Worm (Caenorhabditis elegans): ENCODE measurements around the gene T07H3.7.

Gene T07H3.7

DNA sequence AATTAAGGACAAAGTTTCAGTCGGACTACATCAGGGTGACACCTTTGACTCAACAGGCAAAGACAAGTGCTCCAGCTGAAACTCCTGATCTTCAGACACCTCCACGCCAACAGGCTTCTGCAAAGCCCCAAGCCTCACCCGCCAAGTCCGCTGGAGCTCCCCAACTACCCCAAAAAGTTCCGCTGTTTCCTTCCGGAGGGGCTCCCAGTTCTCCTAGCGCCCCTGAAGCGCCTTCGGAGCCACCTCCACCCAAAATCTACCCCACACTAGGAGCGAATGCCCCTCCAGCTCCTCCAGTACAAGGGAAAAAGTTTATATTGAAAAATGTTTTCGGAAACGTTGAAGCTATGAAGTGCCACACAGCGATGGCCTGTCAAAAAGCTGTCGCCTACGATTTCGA is 13.3 kb upstream of the T07H3.7 start:
- TF ChIP-seq xnd-1 (tag; optimal IDR thresholded peaks at IDR 0.05) (no peak), unc-62 (GFP tag; optimal IDR thresholded peaks at IDR 0.05) (no peak), egrh-3 (GFP tag; IDR thresholded peaks at IDR 0.05) (peak; percentile 50; the same call in 1 of the 2 replicates), F37B4.10 (GFP tag; IDR thresholded peaks at IDR 0.05) (no peak), F52B5.7 (tag; optimal IDR thresholded peaks at IDR 0.05) (no peak), zfh-2 (GFP tag; conservative IDR thresholded peaks at IDR 0.05) (peak; percentile 69), B0336.3 (GFP tag; IDR thresholded peaks at IDR 0.05) (no peak)

ce11 chrII:1601507-1601906 is 11.8 kb upstream of the T07H3.7 start, which contains the start of gene bath-47:
Gene bath-47, plus strand, starts transcription at chrII:1601811.
- TF ChIP-seq pbrm-1 (GFP tag; IDR thresholded peaks at IDR 0.05) (no peak), egrh-3 (GFP tag; IDR thresholded peaks at IDR 0.05) (no peak), ceh-58 (GFP tag; IDR thresholded peaks at IDR 0.05) (no peak), Y79H2A.3 (GFP tag; conservative IDR thresholded peaks at IDR 0.05) (no peak), bed-2 (GFP tag; IDR thresholded peaks at IDR 0.05) (no peak)

DNA sequence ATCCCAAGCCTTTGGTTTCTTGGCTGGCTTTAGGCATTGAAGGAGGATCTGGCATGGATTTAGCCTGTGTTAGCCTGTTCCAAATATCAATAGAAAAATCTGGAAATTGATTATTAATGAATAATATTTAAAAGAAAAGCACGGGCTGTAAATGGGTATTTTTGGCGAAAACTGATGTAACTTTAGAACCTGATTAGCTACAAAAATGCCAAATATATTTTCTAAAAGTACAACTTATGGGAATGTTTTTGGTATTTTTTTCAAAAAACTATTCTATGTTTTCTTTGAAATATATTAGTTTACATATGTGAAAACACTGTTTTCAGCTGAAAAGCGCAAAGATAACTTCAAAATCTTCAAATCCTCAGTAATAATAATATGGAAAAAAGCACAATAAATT is 10.9 kb upstream of the T07H3.7 start, which contains the start of gene bath-26:
bath-26 (minus strand) TSS at position 101 of the 400 bp plus-strand sequence.
- TF ChIP-seq dpff-1 (tag; optimal IDR thresholded peaks at IDR 0.05) = no peak
- TF ChIP-seq sdz-38 (tag; optimal IDR thresholded peaks at IDR 0.05) = no peak
- no peak for TF ChIP-seq tlf-1 (GFP tag; optimal IDR thresholded peaks at IDR 0.05)
- TF ChIP-seq cebp-1 (GFP tag; IDR thresholded peaks at IDR 0.05) = no peak
- no peak for TF ChIP-seq cebp-1 (tag; optimal IDR thresholded peaks at IDR 0.05)
- TF ChIP-seq ztf-26 (tag; optimal IDR thresholded peaks at IDR 0.05) = no peak
- no peak for TF ChIP-seq K11D2.4 (GFP tag; IDR thresholded peaks at IDR 0.05)
- TF ChIP-seq F57C9.4 (tag; optimal IDR thresholded peaks at IDR 0.05) = no peak

DNA sequence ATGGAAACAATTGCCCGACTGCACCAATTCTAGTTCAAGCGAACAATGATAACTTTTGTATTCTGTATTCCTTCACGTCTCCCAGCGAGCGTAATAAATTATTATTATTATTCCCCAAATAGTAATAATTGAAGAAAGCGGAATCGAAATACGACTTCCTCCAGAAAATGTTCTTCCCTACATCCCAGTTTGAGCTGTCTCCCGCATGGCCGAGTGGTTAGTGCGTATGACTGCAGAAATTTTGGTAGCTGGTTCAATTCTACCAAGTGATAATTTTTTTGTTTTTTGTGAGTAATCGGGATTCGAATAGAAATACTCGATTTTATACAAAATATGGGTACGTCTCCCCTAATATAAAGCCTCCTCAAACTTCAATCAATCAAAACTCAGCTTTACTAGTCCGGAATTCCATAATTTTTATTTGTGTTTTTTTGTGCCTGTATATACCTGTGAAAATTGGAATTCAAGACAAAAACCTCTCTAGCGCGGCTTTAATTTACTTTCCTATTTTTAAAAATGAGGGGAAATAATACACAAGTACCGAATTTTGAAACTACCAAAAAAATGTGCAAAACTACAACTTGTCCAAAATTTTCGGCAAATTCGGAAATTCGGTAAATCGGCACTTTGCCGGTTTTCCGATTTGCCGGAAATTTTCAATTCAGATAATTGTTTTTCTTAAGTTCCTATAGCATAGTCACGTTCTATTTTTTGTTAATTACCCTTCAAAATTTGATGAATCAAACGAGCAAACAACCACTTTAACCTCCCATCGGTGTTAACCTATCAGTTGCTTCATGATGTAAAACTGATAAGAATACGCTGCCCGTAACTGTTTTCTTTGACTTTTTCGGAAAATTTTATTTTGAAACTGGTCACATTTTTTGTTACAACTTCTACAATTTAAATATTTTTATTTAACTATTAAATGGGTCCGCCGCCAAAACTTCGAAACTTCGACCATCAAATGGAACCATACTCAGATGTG is 7.7 kb upstream of the T07H3.7 start, which contains the start of gene bath-46:
bath-46 (plus strand) TSS at position 806 of the 988 bp plus-strand sequence.
- no peak for TF ChIP-seq egrh-3 (GFP tag; IDR thresholded peaks at IDR 0.05)
- TF ChIP-seq ekl-4 (GFP tag; IDR thresholded peaks at IDR 0.05) = no peak
- TF ChIP-seq athp-1 (tag; optimal IDR thresholded peaks at IDR 0.05) = no peak
- no peak for TF ChIP-seq snpc-1.3 (tag; optimal IDR thresholded peaks at IDR 0.05; ENCODE audit: insufficient read depth)
- no peak for TF ChIP-seq lir-1 (GFP tag; conservative IDR thresholded peaks at IDR 0.05)
- TF ChIP-seq sptf-2 (GFP tag; optimal IDR thresholded peaks at IDR 0.05) = no peak
- peak; percentile 84 for TF ChIP-seq tbp1 (GFP tag; optimal IDR thresholded peaks at IDR 0.05)
- 0 out of 2 replicates have a peak, but pooled peaks have one; percentile 8 for TF ChIP-seq rcor-1 (GFP tag; IDR thresholded peaks at IDR 0.05)
- no peak for TF ChIP-seq unc-62 (GFP tag; optimal IDR thresholded peaks at IDR 0.05)
- TF ChIP-seq gei-17 (GFP tag; optimal IDR thresholded peaks at IDR 0.05) = no peak
- peak; percentile 11 for TF ChIP-seq rpc-1 (optimal IDR thresholded peaks at IDR 0.05)
- peak; percentile 61 for TF ChIP-seq rpc-1 (tag; optimal IDR thresholded peaks at IDR 0.05)
- 0 out of 2 replicates have a peak, but pooled peaks have one; percentile 69 for TF ChIP-seq ztf-25 (GFP tag; IDR thresholded peaks at IDR 0.05)
- peak; percentile 77 for TF ChIP-seq lin-26 (GFP tag; IDR thresholded peaks at IDR 0.05)
- no peak for TF ChIP-seq chd-7 (tag; optimal IDR thresholded peaks at IDR 0.05)
- TF ChIP-seq dox-1 (GFP tag; IDR thresholded peaks at IDR 0.05) = 0 out of 2 replicates have a peak, but pooled peaks have one; percentile 24
- TF ChIP-seq Y95B8A.8 (GFP tag; IDR thresholded peaks at IDR 0.05) = 0 out of 2 replicates have a peak, but pooled peaks have one; percentile 46
- no peak for TF ChIP-seq F37B4.10 (GFP tag; IDR thresholded peaks at IDR 0.05)
- peak; percentile 38 for TF ChIP-seq nhr-80 (tag; optimal IDR thresholded peaks at IDR 0.05)
- TF ChIP-seq B0261.1 (tag; optimal IDR thresholded peaks at IDR 0.05) = peak; percentile 59
- no peak for TF ChIP-seq madf-8 (GFP tag; conservative IDR thresholded peaks at IDR 0.05)
- no peak for TF ChIP-seq madf-10 (tag; optimal IDR thresholded peaks at IDR 0.05)
- TF ChIP-seq K11D2.4 (GFP tag; IDR thresholded peaks at IDR 0.05) = no peak
